Fruit fly (Drosophila melanogaster) whole organism, embryonic: Measurements from ENCODE around the gene eIF3i.

Experiments used
- Bgb ChIP-seq: fragments of 200-800 bp; sonication (Bioruptor generic); IDR thresholded peaks from 2 replicates; pipeline ENCODE4 v1.3.6; 2022; ENCODE audit warnings: missing biosample characterization, missing genetic modification characterization; ENCODE audit not compliant: partially characterized antibody
- CG10959 ChIP-seq: fragments of 200-800 bp; sonication (Bioruptor generic); IDR thresholded peaks from 2 replicates; pipeline ENCODE4 v1.3.6; 2022; ENCODE audit warnings: missing biosample characterization, missing genetic modification characterization
- CG12104 ChIP-seq: fragments of 200-800 bp; sonication (Bioruptor generic); optimal IDR thresholded peaks from 3 replicates; lab custom pipeline; 2016; ENCODE audit warnings: missing biosample characterization, missing genetic modification characterization
- CG15696 ChIP-seq: fragments of 200-800 bp; sonication (Bioruptor generic); optimal IDR thresholded peaks from 2 replicates; lab custom pipeline; 2019; ENCODE audit warnings: missing biosample characterization, mild to moderate bottlenecking, missing genetic modification characterization, moderate library complexity
- CG16813 ChIP-seq: fragments of 200-800 bp; sonication (Bioruptor generic); IDR thresholded peaks from 3 replicates; pipeline ENCODE4 v1.3.6; 2022; ENCODE audit warnings: missing biosample characterization, missing genetic modification characterization; ENCODE audit not compliant: partially characterized antibody
- CG18599 ChIP-seq: fragments of 200-800 bp; sonication (Bioruptor generic); optimal IDR thresholded peaks from 3 replicates; lab custom pipeline; 2017; ENCODE audit warnings: missing biosample characterization, missing genetic modification characterization, mild to moderate bottlenecking, moderate library complexity, missing genetic modification reagents
- CG2129 ChIP-seq: fragments of 200-800 bp; sonication (Bioruptor generic); IDR thresholded peaks from 2 replicates; pipeline ENCODE4 v1.3.6; 2022; ENCODE audit warnings: missing biosample characterization, missing genetic modification characterization; ENCODE audit not compliant: partially characterized antibody
- CG2875 ChIP-seq: fragments of 200-800 bp; sonication (Bioruptor generic); optimal IDR thresholded peaks from 2 replicates; lab custom pipeline; 2017; ENCODE audit warnings: missing biosample characterization, mild to moderate bottlenecking, missing genetic modification characterization, missing genetic modification reagents
- CG31224 ChIP-seq: fragments of 200-800 bp; sonication (Bioruptor generic); IDR thresholded peaks from 2 replicates; pipeline ENCODE4 v1.3.6; 2022; ENCODE audit warnings: missing biosample characterization, missing genetic modification characterization
- CG33557 ChIP-seq: fragments of 200-800 bp; sonication (Bioruptor generic); optimal IDR thresholded peaks from 2 replicates; lab custom pipeline; 2019; ENCODE audit warnings: missing biosample characterization, mild to moderate bottlenecking, missing genetic modification characterization, moderate library complexity
- CG34376 ChIP-seq: fragments of 200-800 bp; sonication (Bioruptor generic); optimal IDR thresholded peaks from 2 replicates; lab custom pipeline; 2018; ENCODE audit warnings: missing biosample characterization, mild to moderate bottlenecking, missing genetic modification characterization
- CG3838 ChIP-seq: fragments of 200-800 bp; sonication (Bioruptor generic); optimal IDR thresholded peaks from 3 replicates; lab custom pipeline; 2016; ENCODE audit warnings: missing biosample characterization, missing genetic modification characterization
- CG42726 ChIP-seq: fragments of 200-800 bp; sonication (Bioruptor generic); IDR thresholded peaks from 2 replicates; pipeline ENCODE4 v1.3.6; 2022; ENCODE audit warnings: missing biosample characterization, missing genetic modification characterization; ENCODE audit not compliant: partially characterized antibody
- CG7556 ChIP-seq: fragments of 200-800 bp; sonication (Bioruptor generic); optimal IDR thresholded peaks from 2 replicates; lab custom pipeline; 2017; ENCODE audit warnings: missing biosample characterization, mild to moderate bottlenecking, missing genetic modification characterization
- CG8765 ChIP-seq: fragments of 200-800 bp; sonication (Bioruptor generic); IDR thresholded peaks from 2 replicates; pipeline ENCODE4 v1.3.6; 2022; ENCODE audit warnings: missing biosample characterization, missing genetic modification characterization
- CG8924 ChIP-seq: fragments of 200-800 bp; optimal IDR thresholded peaks from 3 replicates; lab custom pipeline; 2019; ENCODE audit warnings: missing biosample characterization, mild to moderate bottlenecking, missing genetic modification characterization, moderate library complexity
- CG8944 ChIP-seq: fragments of 200-800 bp; sonication (Bioruptor generic); optimal IDR thresholded peaks from 3 replicates; lab custom pipeline; 2016; ENCODE audit warnings: missing biosample characterization, missing genetic modification characterization
- CG9932 ChIP-seq: fragments of 200-800 bp; sonication (Bioruptor generic); IDR thresholded peaks from 2 replicates; pipeline ENCODE4 v1.3.6; 2022; ENCODE audit warnings: missing biosample characterization, missing genetic modification characterization
- Dip2 ChIP-seq: fragments of 200-800 bp; sonication (Bioruptor generic); IDR thresholded peaks from 2 replicates; pipeline ENCODE4 v1.3.6; 2022; ENCODE audit warnings: missing biosample characterization, missing genetic modification characterization
- Dll ChIP-seq: fragments of 200-800 bp; sonication (Bioruptor generic); IDR thresholded peaks from 4 replicates; pipeline ENCODE4 v1.3.6; 2022; ENCODE audit warnings: missing biosample characterization, missing genetic modification characterization; ENCODE audit not compliant: partially characterized antibody
- HLH4C ChIP-seq: fragments of 200-800 bp; sonication (Bioruptor generic); IDR thresholded peaks from 3 replicates; pipeline ENCODE4 v1.3.6; 2022; ENCODE audit warnings: missing biosample characterization, missing genetic modification characterization; ENCODE audit not compliant: partially characterized antibody
- HmgD ChIP-seq: fragments of 200-800 bp; sonication (Bioruptor generic); optimal IDR thresholded peaks from 3 replicates; lab custom pipeline; 2016; ENCODE audit warnings: missing biosample characterization, missing genetic modification characterization
- Hmx ChIP-seq: fragments of 200-800 bp; sonication (Bioruptor generic); optimal IDR thresholded peaks from 2 replicates; lab custom pipeline; 2016; ENCODE audit warnings: missing biosample characterization, missing genetic modification characterization
- Hr51 ChIP-seq, 2 experiments: fragments of 200-800 bp; sonication (Bioruptor generic); optimal IDR thresholded peaks; 2 replicates in 1 of 2; 3 replicates in 1 of 2; lab custom pipeline; 2016 to 2018; ENCODE audit warnings: missing biosample characterization in 2 of 2, missing genetic modification characterization in 2 of 2, mild to moderate bottlenecking in 1 of 2, moderate library complexity in 1 of 2
- Lpt ChIP-seq: fragments of >200 bp; optimal IDR thresholded peaks from 2 replicates; lab custom pipeline; 2018; ENCODE audit warnings: missing biosample characterization, missing genetic modification characterization
- MBD-R2 ChIP-seq: fragments of 200-800 bp; sonication (Bioruptor generic); IDR thresholded peaks from 2 replicates; pipeline ENCODE4 v1.3.6; 2022; ENCODE audit warnings: missing biosample characterization, missing genetic modification characterization
- Mrtf ChIP-seq: fragments of 200-800 bp; sonication (Bioruptor generic); IDR thresholded peaks from 3 replicates; pipeline ENCODE4 v1.3.6; 2022; ENCODE audit warnings: missing biosample characterization, missing genetic modification characterization
- NC2β ChIP-seq: fragments of 200-800 bp; sonication (Bioruptor generic); optimal IDR thresholded peaks from 2 replicates; lab custom pipeline; 2016; ENCODE audit warnings: missing biosample characterization, missing genetic modification characterization
- NFAT ChIP-seq: fragments of 200-800 bp; sonication (Bioruptor generic); IDR thresholded peaks from 2 replicates; pipeline ENCODE4 v1.3.6; 2022; ENCODE audit warnings: missing biosample characterization, missing genetic modification characterization
- NfI ChIP-seq: fragments of 200-800 bp; sonication (Bioruptor generic); optimal IDR thresholded peaks from 3 replicates; lab custom pipeline; 2018; ENCODE audit warnings: missing biosample characterization, mild to moderate bottlenecking, missing genetic modification characterization, moderate library complexity
- Pdp1 ChIP-seq, 2 experiments: fragments of 200-800 bp; sonication (Bioruptor generic); optimal IDR thresholded peaks; 3 replicates each; lab custom pipeline; 2016; ENCODE audit warnings: missing biosample characterization in 2 of 2, missing genetic modification characterization in 2 of 2, mild to moderate bottlenecking in 1 of 2, moderate library complexity in 1 of 2
- Ravus ChIP-seq: fragments of 200-800 bp; sonication (Bioruptor generic); IDR thresholded peaks from 2 replicates; pipeline ENCODE4 v1.3.6; 2022; ENCODE audit warnings: missing biosample characterization, missing genetic modification characterization
- Side ChIP-seq: fragments of 200-800 bp; sonication (Bioruptor generic); optimal IDR thresholded peaks from 2 replicates; lab custom pipeline; 2016; ENCODE audit warnings: missing biosample characterization, missing genetic modification characterization
- Tbp ChIP-seq: fragments of >200 bp; optimal IDR thresholded peaks from 2 replicates; lab custom pipeline; 2018; ENCODE audit warnings: missing biosample characterization, missing genetic modification characterization
- Xbp1 ChIP-seq: fragments of 200-800 bp; sonication (Bioruptor generic); optimal IDR thresholded peaks from 3 replicates; lab custom pipeline; 2016; ENCODE audit warnings: missing biosample characterization, mild to moderate bottlenecking, missing genetic modification characterization
- al ChIP-seq: fragments of 200-800 bp; sonication (Bioruptor generic); IDR thresholded peaks from 2 replicates; pipeline ENCODE4 v1.3.6; 2022; ENCODE audit warnings: missing biosample characterization, missing genetic modification characterization
- bbx ChIP-seq: fragments of 200-800 bp; sonication (Bioruptor generic); IDR thresholded peaks from 2 replicates; pipeline ENCODE4 v1.3.6; 2022; ENCODE audit warnings: missing biosample characterization, missing genetic modification characterization; ENCODE audit not compliant: partially characterized antibody
- dan ChIP-seq: fragments of 200-800 bp; sonication (Bioruptor generic); IDR thresholded peaks from 2 replicates; pipeline ENCODE4 v1.3.6; 2022; ENCODE audit warnings: missing biosample characterization, missing genetic modification characterization
- disco-r ChIP-seq: fragments of 200-800 bp; sonication (Bioruptor generic); optimal IDR thresholded peaks from 2 replicates; lab custom pipeline; 2016; ENCODE audit warnings: missing biosample characterization, missing genetic modification characterization
- dysf ChIP-seq: fragments of 200-800 bp; sonication (Bioruptor generic); IDR thresholded peaks from 3 replicates; pipeline ENCODE4 v1.3.6; 2022; ENCODE audit warnings: missing biosample characterization, missing genetic modification characterization
- ems ChIP-seq: fragments of 200-800 bp; sonication (Bioruptor generic); optimal IDR thresholded peaks from 3 replicates; lab custom pipeline; 2016; ENCODE audit warnings: missing biosample characterization, missing genetic modification characterization
- gcm2 ChIP-seq: fragments of 200-800 bp; sonication (Bioruptor generic); optimal IDR thresholded peaks from 2 replicates; lab custom pipeline; 2016; ENCODE audit warnings: missing biosample characterization, missing genetic modification characterization
- gsb ChIP-seq: fragments of 200-800 bp; sonication (Bioruptor generic); IDR thresholded peaks from 2 replicates; pipeline ENCODE4 v1.3.6; 2022; ENCODE audit warnings: missing biosample characterization, missing genetic modification characterization
- lbe ChIP-seq: fragments of 200-800 bp; sonication (Bioruptor generic); optimal IDR thresholded peaks from 2 replicates; lab custom pipeline; 2016; ENCODE audit warnings: missing biosample characterization, mild to moderate bottlenecking, missing genetic modification characterization
- lov ChIP-seq, 2 experiments: fragments of 200-800 bp in 1 of 2; fragments of >200 bp in 1 of 2; sonication (Bioruptor generic) in 1 of 2; IDR thresholded peaks in 1 of 2; optimal IDR thresholded peaks in 1 of 2; 2 replicates in 1 of 2; 3 replicates in 1 of 2; pipeline versions ENCODE4 v1.3.6 to Lab custom; 2017 to 2022; ENCODE audit warnings: missing biosample characterization in 1 of 2, missing genetic modification characterization in 1 of 2
- maf-S ChIP-seq: fragments of 200-800 bp; sonication (Bioruptor generic); optimal IDR thresholded peaks from 2 replicates; lab custom pipeline; 2016; ENCODE audit warnings: missing biosample characterization, missing genetic modification characterization
- otp ChIP-seq: fragments of 200-800 bp; sonication (Bioruptor generic); IDR thresholded peaks from 3 replicates; pipeline ENCODE4, ENCODE4 v1.3.6; 2022; ENCODE audit warnings: missing biosample characterization, missing genetic modification characterization
- so ChIP-seq: fragments of 200-800 bp; sonication (Bioruptor generic); IDR thresholded peaks from 3 replicates; pipeline ENCODE4 v1.3.6; 2022; ENCODE audit warnings: missing biosample characterization, missing genetic modification characterization
- sob ChIP-seq: fragments of 200-800 bp; sonication (Bioruptor generic); IDR thresholded peaks from 2 replicates; pipeline ENCODE4 v1.3.6; 2022; ENCODE audit warnings: missing biosample characterization, missing genetic modification characterization
- tgo ChIP-seq: fragments of 200-800 bp; sonication (Bioruptor generic); IDR thresholded peaks from 3 replicates; pipeline ENCODE4 v1.3.6; 2022; ENCODE audit warnings: missing biosample characterization, missing genetic modification characterization
- yki ChIP-seq: fragments of >200 bp; optimal IDR thresholded peaks from 3 replicates; lab custom pipeline; 2018

eIF3i gene

dm6 chr2L:4971329-4971798 is 3.8 kb upstream of the eIF3i start, which contains the start of gene CG14043 (continued):
- TF ChIP-seq MBD-R2 (GFP tag; lab: Robert Waterston, UW), result peak; percentile 69
- TF ChIP-seq CG2129 (GFP tag; lab: Robert Waterston, UW), result no peak
- no peak for TF ChIP-seq disco-r (GFP tag; lab: Kevin White, UChicago)
- no peak for TF ChIP-seq Dip2 (GFP tag; lab: Robert Waterston, UW)
- TF ChIP-seq CG18599 (GFP tag; lab: Kevin White, UChicago), result no peak
- no peak for TF ChIP-seq lbe (GFP tag; lab: Kevin White, UChicago)
- TF ChIP-seq Mrtf, result no peak
- no peak for TF ChIP-seq Dll (GFP tag; lab: Robert Waterston, UW)
- TF ChIP-seq Hr51 (GFP tag; optimal IDR thresholded peaks at IDR 0.05; lab: Kevin White, UChicago), result no peak
- no peak for TF ChIP-seq CG16813 (GFP tag; lab: Robert Waterston, UW)
- no peak for TF ChIP-seq gsb (GFP tag; lab: Robert Waterston, UW)
- TF ChIP-seq so, result no peak
- 0 out of 2 replicates have a peak, but pooled peaks have one; percentile 9 for TF ChIP-seq sob (GFP tag; lab: Robert Waterston, UW)
- TF ChIP-seq Tbp (GFP tag; lab: Kevin White, UChicago), result no peak
- TF ChIP-seq tgo (GFP tag; lab: Robert Waterston, UW), result no peak
- TF ChIP-seq NfI, result no peak
- peak in 1 of 2 experiments; percentile 95 for TF ChIP-seq Pdp1 (GFP tag; optimal IDR thresholded peaks at IDR 0.05; lab: Kevin White, UChicago)
- TF ChIP-seq al (GFP tag; lab: Robert Waterston, UW), result 0 out of 2 replicates have a peak, but pooled peaks have one; percentile 30
- TF ChIP-seq CG8765 (GFP tag; lab: Robert Waterston, UW), result no peak
- no peak for TF ChIP-seq bbx (GFP tag; lab: Robert Waterston, UW)
- TF ChIP-seq CG9932 (GFP tag; lab: Robert Waterston, UW), result peak; percentile 37; the same call in 1 of the 2 replicates
- TF ChIP-seq CG42726 (GFP tag; lab: Robert Waterston, UW), result no peak
- TF ChIP-seq Ravus (GFP tag; lab: Robert Waterston, UW), result no peak
- no peak for TF ChIP-seq CG34376 (GFP tag; lab: Kevin White, UChicago)
- no peak for TF ChIP-seq CG7556 (GFP tag; lab: Kevin White, UChicago)
- peak; percentile 61 for TF ChIP-seq HmgD (GFP tag; lab: Kevin White, UChicago)
- TF ChIP-seq Bgb (GFP tag; lab: Robert Waterston, UW), result no peak
- peak; percentile 66 for TF ChIP-seq CG8924 (tag; lab: Kevin White, UChicago)
- no peak for TF ChIP-seq dan (GFP tag; lab: Robert Waterston, UW)
- TF ChIP-seq CG3838 (GFP tag; lab: Kevin White, UChicago), result no peak
- no peak for TF ChIP-seq CG10959
- TF ChIP-seq yki (lab: Kevin White, UChicago), result no peak
- no peak for TF ChIP-seq CG12104 (GFP tag; lab: Kevin White, UChicago)
- no peak for TF ChIP-seq CG33557
- no peak for TF ChIP-seq maf-S (GFP tag; lab: Kevin White, UChicago)
- no peak for TF ChIP-seq ems
- no peak for TF ChIP-seq NFAT
- no peak for TF ChIP-seq CG8944 (GFP tag; lab: Kevin White, UChicago)
- no peak for TF ChIP-seq Side
- TF ChIP-seq gcm2 (GFP tag; lab: Kevin White, UChicago), result no peak
- no peak for TF ChIP-seq CG2875 (GFP tag; lab: Kevin White, UChicago)
- TF ChIP-seq HLH4C (GFP tag; lab: Robert Waterston, UW), result no peak
- no peak for TF ChIP-seq CG31224 (GFP tag; lab: Robert Waterston, UW)
- TF ChIP-seq lov (optimal IDR thresholded peaks at IDR 0.05; lab: Kevin White, UChicago), result no peak
- no peak for TF ChIP-seq lov (GFP tag; IDR thresholded peaks at IDR 0.05; lab: Robert Waterston, UW)
- TF ChIP-seq Hmx (GFP tag; lab: Kevin White, UChicago), result no peak
- TF ChIP-seq NC2β (GFP tag; lab: Kevin White, UChicago), result peak; percentile 42
- no peak for TF ChIP-seq Lpt
- no peak for TF ChIP-seq dysf
- TF ChIP-seq Xbp1 (GFP tag; lab: Kevin White, UChicago), result peak; percentile 36
- TF ChIP-seq CG15696 (tag; lab: Kevin White, UChicago), result peak; percentile 7
- no peak for TF ChIP-seq otp (GFP tag; lab: Robert Waterston, UW)
